Worm (Caenorhabditis elegans) whole organism, L4 larva: Measurements from ENCODE around the gene abts-2.

ENCODE experiments used
- F10B5.3 ChIP-seq: sonication (generic microtip); optimal IDR thresholded peaks from 2 replicates; lab custom pipeline; 2016; ENCODE audit warnings: mild to moderate bottlenecking, missing genetic modification characterization, missing compliant biosample characterization
- Y5F2A.4 ChIP-seq: fragments of 200-800 bp; sonication (Bioruptor generic); optimal IDR thresholded peaks from 2 replicates; lab custom pipeline; 2018; ENCODE audit warnings: mild to moderate bottlenecking, missing genetic modification characterization, missing compliant biosample characterization
- aha-1 ChIP-seq: fragments of 150-350 bp; peaks from one replicate; lab custom pipeline; 2014; ENCODE audit warnings: missing biosample characterization, missing genetic modification characterization
- ama-1 ChIP-seq: fragments of 150-350 bp; optimal IDR thresholded peaks from 2 replicates; lab custom pipeline; 2014; ENCODE audit warnings: inconsistent platforms, mixed read lengths
- attf-4 ChIP-seq: sonication (generic microtip); optimal IDR thresholded peaks from 3 replicates; lab custom pipeline; 2017; ENCODE audit warnings: missing biosample characterization, missing genetic modification characterization
- ceh-44 ChIP-seq: fragments of 200-800 bp; sonication (Bioruptor generic); IDR thresholded peaks from 2 replicates; pipeline ENCODE4 v1.3.6; 2022; ENCODE audit warnings: missing genetic modification reagents, missing genetic modification characterization, missing compliant biosample characterization
- ces-1 ChIP-seq: fragments of 150-350 bp; sonication (generic microtip); optimal IDR thresholded peaks from 4 replicates; lab custom pipeline; 2014; ENCODE audit warnings: missing biosample characterization, missing genetic modification reagents, missing genetic modification characterization
- ctbp-1 ChIP-seq: fragments of 200-800 bp; sonication (Bioruptor generic); IDR thresholded peaks from 2 replicates; pipeline ENCODE4 v1.3.6; 2022; ENCODE audit warnings: missing genetic modification reagents, missing genetic modification characterization, missing compliant biosample characterization
- daf-16 ChIP-seq, 3 experiments: sonication (generic microtip); optimal IDR thresholded peaks; 2 replicates each; lab custom pipeline; 2016 to 2017; ENCODE audit warnings: missing genetic modification characterization in 3 of 3, missing genetic modification reagents in 3 of 3, mild to moderate bottlenecking in 2 of 3, missing compliant biosample characterization in 2 of 3, missing biosample characterization in 1 of 3, moderate library complexity in 1 of 3
- dmd-6 ChIP-seq: fragments of 200-800 bp; sonication (Bioruptor generic); IDR thresholded peaks from 2 replicates; pipeline ENCODE4 v1.3.6; 2022; ENCODE audit warnings: missing genetic modification reagents, missing genetic modification characterization, missing compliant biosample characterization
- dmd-9 ChIP-seq: fragments of 200-800 bp; sonication (Bioruptor generic); IDR thresholded peaks from 2 replicates; pipeline ENCODE4 v1.3.6; 2022; ENCODE audit warnings: missing genetic modification reagents, missing genetic modification characterization, missing compliant biosample characterization
- dve-1 ChIP-seq: sonication (generic microtip); optimal IDR thresholded peaks from 2 replicates; lab custom pipeline; 2017; ENCODE audit warnings: antibody characterized with exemption, mild to moderate bottlenecking, missing genetic modification characterization, missing compliant biosample characterization; ENCODE audit not compliant: insufficient read depth
- egl-27 ChIP-seq: sonication (generic microtip); optimal IDR thresholded peaks from 3 replicates; lab custom pipeline; 2017; ENCODE audit warnings: missing biosample characterization, missing genetic modification reagents, missing genetic modification characterization
- fkh-10 ChIP-seq: fragments of 150-350 bp; optimal IDR thresholded peaks from 2 replicates; lab custom pipeline; 2014; ENCODE audit warnings: missing biosample characterization, missing genetic modification reagents, missing genetic modification characterization
- gei-8 ChIP-seq: fragments of 200-800 bp; sonication (Bioruptor generic); optimal IDR thresholded peaks from 2 replicates; lab custom pipeline; 2018; ENCODE audit warnings: mild to moderate bottlenecking, missing genetic modification characterization, missing compliant biosample characterization
- hlh-30 ChIP-seq: sonication (generic microtip); optimal IDR thresholded peaks from 2 replicates; lab custom pipeline; 2017; ENCODE audit warnings: antibody characterized with exemption, mild to moderate bottlenecking, missing genetic modification characterization, missing compliant biosample characterization; ENCODE audit not compliant: insufficient read depth
- hmg-1.1 ChIP-seq: fragments of 200-800 bp; sonication (Bioruptor generic); IDR thresholded peaks from 2 replicates; pipeline ENCODE4 v1.3.6; 2022; ENCODE audit warnings: missing genetic modification reagents, missing genetic modification characterization, missing compliant biosample characterization
- lin-39 ChIP-seq: fragments of 150-350 bp; optimal IDR thresholded peaks from 2 replicates; lab custom pipeline; 2014; ENCODE audit warnings: missing biosample characterization, missing genetic modification reagents, missing genetic modification characterization
- madf-5 ChIP-seq, 2 experiments: fragments of 200-800 bp; sonication (Bioruptor generic); IDR thresholded peaks; 2 replicates each; pipeline ENCODE4 v1.3.6; 2022; ENCODE audit warnings: missing compliant biosample characterization in 2 of 2, missing genetic modification characterization in 2 of 2
- mdl-1 ChIP-seq, 2 experiments: fragments of 150-350 bp in 1 of 2; sonication (generic microtip) in 1 of 2; optimal IDR thresholded peaks; 2 replicates each; lab custom pipeline; 2014 to 2017; ENCODE audit warnings: missing biosample characterization in 2 of 2, missing genetic modification characterization in 2 of 2
- mep-1 ChIP-seq: fragments of 150-350 bp; sonication (generic microtip); optimal IDR thresholded peaks from 3 replicates; lab custom pipeline; 2014; ENCODE audit warnings: missing biosample characterization, missing genetic modification characterization
- mes-2 ChIP-seq: sonication (generic microtip); optimal IDR thresholded peaks from 2 replicates; lab custom pipeline; 2016; ENCODE audit warnings: missing genotype, mild to moderate bottlenecking, missing genetic modification characterization, missing compliant biosample characterization; ENCODE audit not compliant: poor library complexity, severe bottlenecking
- nhr-10 ChIP-seq: fragments of 150-350 bp; optimal IDR thresholded peaks from 2 replicates; lab custom pipeline; 2014; ENCODE audit warnings: missing biosample characterization, missing genetic modification characterization
- nhr-111 ChIP-seq: fragments of 200-800 bp; sonication (Bioruptor generic); optimal IDR thresholded peaks from 2 replicates; lab custom pipeline; 2018; ENCODE audit warnings: mild to moderate bottlenecking, missing genetic modification characterization, missing compliant biosample characterization
- nhr-237 ChIP-seq: sonication (generic microtip); optimal IDR thresholded peaks from 2 replicates; lab custom pipeline; 2017; ENCODE audit warnings: missing biosample characterization, missing genetic modification characterization
- nhr-42 ChIP-seq: fragments of 200-800 bp; sonication (Bioruptor generic); IDR thresholded peaks from 2 replicates; pipeline ENCODE4 v1.3.6; 2022; ENCODE audit warnings: missing genetic modification characterization, missing compliant biosample characterization
- nhr-6 ChIP-seq: fragments of 150-350 bp; optimal IDR thresholded peaks from 2 replicates; lab custom pipeline; 2014; ENCODE audit warnings: missing biosample characterization, missing genetic modification characterization
- nhr-76 ChIP-seq: fragments of 150-350 bp; optimal IDR thresholded peaks from 2 replicates; lab custom pipeline; 2014; ENCODE audit warnings: missing biosample characterization, missing genetic modification characterization
- pha-4 ChIP-seq, 2 experiments: fragments of 150-350 bp in 1 of 2; fragments of 200-800 bp in 1 of 2; sonication (Bioruptor generic) in 1 of 2; IDR thresholded peaks in 1 of 2; optimal IDR thresholded peaks in 1 of 2; 2 replicates each; pipeline versions ENCODE4 v1.3.6 to Lab custom; 2014 to 2022; ENCODE audit warnings: missing genetic modification characterization in 2 of 2, missing genetic modification reagents in 2 of 2, missing biosample characterization in 1 of 2, missing compliant biosample characterization in 1 of 2
- php-3 ChIP-seq: fragments of 200-800 bp; sonication (Bioruptor generic); IDR thresholded peaks from 2 replicates; pipeline ENCODE4 v1.3.6; 2022; ENCODE audit warnings: missing genetic modification reagents, missing genetic modification characterization, missing compliant biosample characterization
- pqm-1 ChIP-seq: sonication (generic microtip); optimal IDR thresholded peaks from 2 replicates; lab custom pipeline; 2017; ENCODE audit warnings: missing biosample characterization, missing genetic modification characterization
- saeg-2 ChIP-seq: fragments of 200-800 bp; sonication (Bioruptor generic); IDR thresholded peaks from 2 replicates; pipeline ENCODE4 v1.3.6; 2022; ENCODE audit warnings: missing genetic modification reagents, missing genetic modification characterization, missing compliant biosample characterization
- sdz-12 ChIP-seq: fragments of 200-800 bp; sonication (Bioruptor generic); optimal IDR thresholded peaks from 2 replicates; lab custom pipeline; 2018; ENCODE audit warnings: mild to moderate bottlenecking, missing genetic modification characterization, missing compliant biosample characterization
- unc-62 ChIP-seq, 3 experiments: fragments of 150-350 bp in 1 of 3; sonication (generic microtip); optimal IDR thresholded peaks in 2 of 3; peaks in 1 of 3; 1 replicate in 1 of 3; 2 replicates in 2 of 3; lab custom pipeline; 2014 to 2017; ENCODE audit warnings: missing biosample characterization in 3 of 3, missing genetic modification characterization in 3 of 3, missing genetic modification reagents in 3 of 3, missing genotype in 1 of 3
- vab-7 ChIP-seq: fragments of 200-800 bp; sonication (Bioruptor generic); IDR thresholded peaks from 2 replicates; pipeline ENCODE4 v1.3.6; 2022; ENCODE audit warnings: missing genetic modification reagents, missing genetic modification characterization, missing compliant biosample characterization

Gene abts-2

DNA sequence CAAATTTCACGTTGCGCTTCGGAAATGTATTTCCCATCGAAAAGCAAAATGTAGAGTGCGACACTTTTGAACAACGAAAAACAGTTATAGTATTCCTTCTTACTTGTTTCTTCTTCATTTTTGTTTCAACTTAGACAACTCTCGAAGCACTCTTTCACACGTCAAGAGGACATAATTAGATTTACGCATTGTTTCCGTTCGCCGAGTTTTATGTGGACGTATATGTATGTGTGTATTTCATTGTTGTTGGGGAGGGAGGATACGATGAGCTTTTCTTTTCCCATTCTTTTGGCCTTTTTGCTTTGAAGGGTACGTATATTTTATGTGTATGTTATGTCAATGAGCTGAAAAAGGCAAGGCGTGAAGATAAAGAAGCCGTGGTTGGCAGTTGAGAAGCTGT is 45.0 kb downstream of the abts-2 start:
- TF ChIP-seq php-3 (GFP tag; lab: Robert Waterston, UW) (no peak), ama-1 (lab: Kevin White, UChicago) (no peak), hmg-1.1 (GFP tag; lab: Robert Waterston, UW) (0 out of 2 replicates have a peak, but pooled peaks have one; percentile 24), aha-1 (peak; percentile 30), sdz-12 (GFP tag; lab: Kevin White, UChicago) (no peak), ctbp-1 (GFP tag; lab: Robert Waterston, UW) (0 out of 2 replicates have a peak, but pooled peaks have one; percentile 23), mep-1 (tag; lab: Kevin White, UChicago) (no peak), pha-4 (GFP tag; IDR thresholded peaks at IDR 0.05; lab: Robert Waterston, UW) (no peak), pha-4 (tag; optimal IDR thresholded peaks at IDR 0.05; lab: Kevin White, UChicago) (no peak), nhr-76 (tag; lab: Kevin White, UChicago) (no peak)

DNA sequence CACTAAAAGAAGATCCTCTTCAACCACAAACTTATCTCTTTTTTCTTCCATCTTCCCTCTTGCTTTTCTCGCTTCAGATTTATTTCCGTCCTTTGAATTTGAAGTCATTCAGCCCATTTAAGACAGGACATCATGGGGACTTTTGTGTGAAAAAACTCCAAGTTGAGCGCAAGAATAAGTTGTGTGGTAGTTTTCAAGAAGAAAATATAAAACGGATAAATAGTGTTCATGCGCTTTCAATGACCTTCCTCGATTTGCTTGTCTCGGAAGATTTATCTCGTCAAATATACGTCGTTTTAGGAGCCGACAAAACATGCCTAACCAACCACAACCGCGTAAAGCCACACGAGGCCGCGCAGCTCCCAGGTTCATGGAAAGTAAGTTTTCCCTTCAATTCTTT is 46.6 kb downstream of the abts-2 start, which contains the start of gene sto-6:
sto-6 (plus strand) TSS at position 301 of the 400 bp plus-strand sequence.
- TF ChIP-seq egl-27 (tag; lab: Kevin White, UChicago) = no peak
- TF ChIP-seq nhr-6 (tag; lab: Kevin White, UChicago) = no peak
- TF ChIP-seq mes-2 (tag; lab: Kevin White, UChicago) = no peak
- TF ChIP-seq lin-39 = no peak
- no peak for TF ChIP-seq dve-1 (tag; lab: Kevin White, UChicago)
- no peak for TF ChIP-seq vab-7 (GFP tag; lab: Robert Waterston, UW)
- TF ChIP-seq daf-16 (GFP tag; optimal IDR thresholded peaks at IDR 0.05; lab: Kevin White, UChicago) = no peak
- TF ChIP-seq daf-16 (tag; optimal IDR thresholded peaks at IDR 0.05; lab: Kevin White, UChicago) = no peak
- no peak for TF ChIP-seq dmd-9 (GFP tag; lab: Robert Waterston, UW)
- TF ChIP-seq attf-4 (tag; lab: Kevin White, UChicago) = no peak
- TF ChIP-seq gei-8 (GFP tag; lab: Kevin White, UChicago) = no peak
- TF ChIP-seq, all 104 proteins: peak for 0

DNA sequence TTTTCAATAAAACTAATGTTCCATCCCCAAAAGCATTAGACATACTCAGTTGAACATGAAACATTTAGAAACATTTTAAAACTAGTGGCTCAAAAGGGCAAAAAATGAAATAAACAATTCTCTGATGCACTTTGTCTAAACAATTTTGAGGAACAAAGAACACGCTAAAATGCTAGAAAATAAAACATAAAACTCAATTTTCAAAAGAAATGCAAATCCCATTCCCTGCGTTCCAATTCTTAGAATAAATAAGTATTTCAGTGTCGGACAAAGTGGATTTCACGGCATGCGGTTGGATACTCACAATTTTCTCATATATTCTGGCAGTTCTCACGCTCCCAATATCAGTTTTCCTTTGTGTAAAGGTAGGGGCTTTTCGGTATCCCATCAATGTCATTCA is 47.8 kb downstream of the abts-2 start:
- TF ChIP-seq ces-1 (GFP tag; lab: Kevin White, UChicago) (peak; percentile 62), nhr-237 (tag; lab: Kevin White, UChicago) (no peak), fkh-10 (peak; percentile 14)

DNA sequence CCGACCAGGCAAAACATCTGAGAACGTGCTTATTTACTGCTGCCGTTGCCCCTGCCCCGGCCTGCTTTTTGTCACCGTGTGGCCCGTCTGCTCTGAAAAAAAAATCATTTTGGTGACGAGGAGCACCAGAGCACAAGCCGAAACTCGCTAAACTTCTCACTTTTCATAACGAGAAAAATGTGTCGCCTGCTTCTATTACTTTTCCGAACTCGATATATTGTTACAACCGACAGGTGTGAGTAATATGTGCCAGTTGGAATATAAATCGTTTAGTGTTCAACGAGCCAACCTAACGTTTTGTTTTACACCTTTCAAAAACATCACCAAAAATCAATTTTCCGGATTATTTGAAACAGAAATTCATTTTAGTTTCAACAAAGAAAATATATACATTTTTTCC is 52.2 kb downstream of the abts-2 start:
- TF ChIP-seq nhr-42 (GFP tag; lab: Robert Waterston, UW) = 0 out of 2 replicates have a peak, but pooled peaks have one; percentile 18
- no peak for TF ChIP-seq madf-5 (GFP tag; IDR thresholded peaks at IDR 0.05; lab: Robert Waterston, UW)
- TF ChIP-seq unc-62 (GFP tag; optimal IDR thresholded peaks at IDR 0.05 in 1 of 2; lab: Kevin White, UChicago) = peak in 1 of 2 experiments; percentile 53
- no peak for TF ChIP-seq unc-62 (tag; optimal IDR thresholded peaks at IDR 0.05; lab: Kevin White, UChicago)
- no peak for TF ChIP-seq saeg-2 (GFP tag; lab: Robert Waterston, UW)
- no peak for TF ChIP-seq pqm-1
- peak; percentile 21 for TF ChIP-seq aha-1
- TF ChIP-seq, all 104 proteins: peak for 3

DNA sequence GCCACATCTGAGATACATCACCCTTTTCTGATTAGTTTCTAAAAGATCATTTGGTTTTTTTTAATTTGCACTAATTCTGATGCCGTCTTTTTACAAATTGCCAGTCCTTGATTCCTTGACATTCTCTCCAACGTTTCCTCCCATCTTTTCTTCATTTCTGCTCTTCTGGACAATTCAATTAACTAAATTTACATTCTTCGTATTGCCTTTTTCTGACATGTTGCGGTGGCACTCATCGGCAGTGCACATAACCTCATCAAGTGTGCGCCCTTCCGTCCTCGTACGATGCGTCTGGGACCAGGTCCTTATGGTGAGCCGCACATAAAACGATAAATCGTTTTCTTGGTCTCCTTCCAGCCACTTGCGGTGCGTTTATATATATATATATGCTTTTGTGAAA is 53.5 kb downstream of the abts-2 start:
- TF ChIP-seq Y5F2A.4 (GFP tag; lab: Kevin White, UChicago) (no peak), dmd-6 (no peak), sdz-12 (GFP tag; lab: Kevin White, UChicago) (no peak), nhr-111 (GFP tag; lab: Kevin White, UChicago) (no peak), nhr-10 (tag; lab: Kevin White, UChicago) (no peak), ces-1 (GFP tag; lab: Kevin White, UChicago) (no peak), attf-4 (tag; lab: Kevin White, UChicago) (no peak), hlh-30 (no peak), F10B5.3 (tag; lab: Kevin White, UChicago) (no peak), mdl-1 (tag; optimal IDR thresholded peaks at IDR 0.05; lab: Kevin White, UChicago) (no peak), ceh-44 (GFP tag; lab: Robert Waterston, UW) (no peak), nhr-237 (tag; lab: Kevin White, UChicago) (no peak), aha-1 (no peak), lin-39 (no peak)
